Worm (Caenorhabditis elegans): Measurements from ENCODE around the gene Y45F10D.16.

ce11 chrIV:13807724-13808123 lies 31.5 kb downstream of the Y45F10D.16 start, which contains the start of gene Y45F10D.14:
- TF ChIP-seq ama-1 (optimal IDR thresholded peaks at IDR 0.05) (no peak), ceh-13 (GFP tag; optimal IDR thresholded peaks at IDR 0.05) (no peak), scrt-1 (GFP tag; IDR thresholded peaks at IDR 0.05) (no peak), hmbx-1 (tag; optimal IDR thresholded peaks at IDR 0.05) (no peak), tbx-37 (GFP tag; conservative IDR thresholded peaks at IDR 0.05) (no peak)
